Fruit fly (Drosophila melanogaster) whole organism, embryonic: ENCODE data around the gene CG34451.

ENCODE experiments used
- Ada2b ChIP-seq: fragments of 200-800 bp; sonication (Bioruptor generic); IDR thresholded peaks from 2 replicates; pipeline ENCODE4 v1.3.6; 2022; ENCODE audit warnings: missing biosample characterization, missing genetic modification characterization
- Awh ChIP-seq: fragments of 200-800 bp; sonication (Bioruptor generic); IDR thresholded peaks from 2 replicates; pipeline ENCODE4, ENCODE4 v1.3.6; 2022; ENCODE audit warnings: missing biosample characterization, missing genetic modification characterization
- CG10267 ChIP-seq: fragments of 200-800 bp; sonication (Bioruptor generic); optimal IDR thresholded peaks from 2 replicates; lab custom pipeline; 2018; ENCODE audit warnings: missing biosample characterization, mild to moderate bottlenecking, missing genetic modification characterization, moderate library complexity
- CG10431 ChIP-seq: fragments of 200-800 bp; sonication (Bioruptor generic); optimal IDR thresholded peaks from 3 replicates; lab custom pipeline; 2018; ENCODE audit warnings: missing biosample characterization, mild to moderate bottlenecking, missing genetic modification characterization
- CG11456 ChIP-seq: fragments of 200-800 bp; sonication (Bioruptor generic); IDR thresholded peaks from 3 replicates; pipeline ENCODE4 v1.3.6; 2022; ENCODE audit warnings: missing biosample characterization, missing genetic modification characterization
- CG12659 ChIP-seq: fragments of 200-800 bp; sonication (Bioruptor generic); optimal IDR thresholded peaks from 3 replicates; lab custom pipeline; 2017; ENCODE audit warnings: mild to moderate bottlenecking, missing biosample characterization, missing genetic modification reagents, missing genetic modification characterization
- CG14050 ChIP-seq: fragments of 200-800 bp; sonication (Bioruptor generic); IDR thresholded peaks from 3 replicates; pipeline ENCODE4 v1.3.6; 2022; ENCODE audit warnings: missing biosample characterization, missing genetic modification characterization
- CG31388 ChIP-seq: fragments of 200-800 bp; sonication (Bioruptor generic); optimal IDR thresholded peaks from 2 replicates; lab custom pipeline; 2016; ENCODE audit warnings: missing biosample characterization, missing genetic modification characterization
- CG34376 ChIP-seq: fragments of 200-800 bp; sonication (Bioruptor generic); optimal IDR thresholded peaks from 2 replicates; lab custom pipeline; 2018; ENCODE audit warnings: missing biosample characterization, mild to moderate bottlenecking, missing genetic modification characterization
- CG34422 ChIP-seq: fragments of 200-800 bp; sonication (Bioruptor generic); IDR thresholded peaks from 3 replicates; pipeline ENCODE4 v1.3.6; 2022; ENCODE audit warnings: missing biosample characterization, missing genetic modification characterization
- CG4328 ChIP-seq: fragments of 200-800 bp; sonication (Bioruptor generic); optimal IDR thresholded peaks from 3 replicates; lab custom pipeline; 2017; ENCODE audit warnings: missing biosample characterization, missing genetic modification reagents, missing genetic modification characterization
- CG6272 ChIP-seq: fragments of 200-800 bp; sonication (Bioruptor generic); IDR thresholded peaks from 2 replicates; pipeline ENCODE4 v1.3.6; 2022; ENCODE audit warnings: missing biosample characterization, missing genetic modification characterization
- CG6813 ChIP-seq: fragments of 200-800 bp; sonication (Bioruptor generic); optimal IDR thresholded peaks from 2 replicates; lab custom pipeline; 2017; ENCODE audit warnings: missing biosample characterization, missing genetic modification characterization, mild to moderate bottlenecking, moderate library complexity, missing genetic modification reagents
- CG7839 ChIP-seq: fragments of 200-800 bp; sonication (Bioruptor generic); optimal IDR thresholded peaks from 3 replicates; lab custom pipeline; 2018; ENCODE audit warnings: missing biosample characterization, mild to moderate bottlenecking, missing genetic modification characterization, moderate library complexity
- CG8478 ChIP-seq: fragments of >200 bp; optimal IDR thresholded peaks from 2 replicates; lab custom pipeline; 2018
- Camta ChIP-seq: fragments of 200-800 bp; sonication (Bioruptor generic); optimal IDR thresholded peaks from 2 replicates; lab custom pipeline; 2016; ENCODE audit warnings: missing biosample characterization, missing genetic modification characterization
- D ChIP-seq, 2 experiments: fragments of 200-800 bp in 1 of 2; fragments of >200 bp in 1 of 2; sonication (Bioruptor generic) in 1 of 2; optimal IDR thresholded peaks; 2 replicates in 1 of 2; 3 replicates in 1 of 2; lab custom pipeline; 2017; ENCODE audit warnings: mild to moderate bottlenecking in 1 of 2, missing biosample characterization in 1 of 2, missing genetic modification characterization in 1 of 2, missing genetic modification reagents in 1 of 2
- Dek ChIP-seq: fragments of 200-800 bp; sonication (Bioruptor generic); optimal IDR thresholded peaks from 3 replicates; lab custom pipeline; 2019; ENCODE audit warnings: missing biosample characterization, mild to moderate bottlenecking, missing genetic modification characterization, moderate library complexity
- Dfd ChIP-seq, 2 experiments: fragments of >200 bp; optimal IDR thresholded peaks; 2 replicates each; lab custom pipeline; 2017; ENCODE audit warnings: missing biosample characterization in 2 of 2, missing genetic modification characterization in 2 of 2
- Drgx ChIP-seq: fragments of 200-800 bp; sonication (Bioruptor generic); IDR thresholded peaks from 2 replicates; pipeline ENCODE4 v1.3.6; 2022; ENCODE audit warnings: missing biosample characterization, missing genetic modification characterization
- E2f1 ChIP-seq: fragments of 200-800 bp; sonication (Bioruptor generic); IDR thresholded peaks from 2 replicates; pipeline ENCODE4 v1.3.6; 2022; ENCODE audit warnings: missing biosample characterization, missing genetic modification characterization
- Eip74EF ChIP-seq, 2 experiments: fragments of 200-800 bp in 1 of 2; fragments of >200 bp in 1 of 2; sonication (Bioruptor generic) in 1 of 2; optimal IDR thresholded peaks; 2 replicates each; lab custom pipeline; 2017 to 2019; ENCODE audit warnings: missing biosample characterization in 2 of 2, missing genetic modification characterization in 2 of 2, mild to moderate bottlenecking in 1 of 2, moderate library complexity in 1 of 2
- Ets65A ChIP-seq: fragments of 200-800 bp; sonication (Bioruptor generic); peaks from one replicate; lab custom pipeline; 2016; ENCODE audit warnings: missing biosample characterization, missing genetic modification characterization
- Ravus ChIP-seq: fragments of 200-800 bp; sonication (Bioruptor generic); IDR thresholded peaks from 2 replicates; pipeline ENCODE4 v1.3.6; 2022; ENCODE audit warnings: missing biosample characterization, missing genetic modification characterization
- Sin3A ChIP-seq: fragments of >200 bp; optimal IDR thresholded peaks from 2 replicates; lab custom pipeline; 2018
- Sry-δ ChIP-seq: fragments of 200-800 bp; sonication (Bioruptor generic); optimal IDR thresholded peaks from 2 replicates; lab custom pipeline; 2016; ENCODE audit warnings: missing biosample characterization, missing genetic modification characterization
- ash1 ChIP-seq: fragments of 200-800 bp; sonication (Bioruptor generic); optimal IDR thresholded peaks from 2 replicates; lab custom pipeline; 2018; ENCODE audit warnings: missing biosample characterization, mild to moderate bottlenecking, missing genetic modification characterization
- ato ChIP-seq: fragments of 200-800 bp; sonication (Bioruptor generic); IDR thresholded peaks from 2 replicates; pipeline ENCODE4 v1.3.6; 2022; ENCODE audit warnings: missing biosample characterization, missing genetic modification characterization; ENCODE audit not compliant: partially characterized antibody
- bbx ChIP-seq: fragments of 200-800 bp; sonication (Bioruptor generic); IDR thresholded peaks from 2 replicates; pipeline ENCODE4 v1.3.6; 2022; ENCODE audit warnings: missing biosample characterization, missing genetic modification characterization; ENCODE audit not compliant: partially characterized antibody
- bcd ChIP-seq: fragments of 200-800 bp; sonication (Bioruptor generic); optimal IDR thresholded peaks from 2 replicates; lab custom pipeline; 2017; ENCODE audit warnings: missing biosample characterization, mild to moderate bottlenecking, missing genetic modification characterization
- bigmax ChIP-seq: fragments of 200-800 bp; sonication (Bioruptor generic); optimal IDR thresholded peaks from 2 replicates; lab custom pipeline; 2018; ENCODE audit warnings: missing biosample characterization, mild to moderate bottlenecking, missing genetic modification characterization
- btn ChIP-seq: fragments of 200-800 bp; sonication (Bioruptor generic); optimal IDR thresholded peaks from 2 replicates; lab custom pipeline; 2016; ENCODE audit warnings: missing biosample characterization, missing genetic modification characterization
- cad ChIP-seq: fragments of >200 bp; optimal IDR thresholded peaks from 2 replicates; lab custom pipeline; 2017; ENCODE audit warnings: missing biosample characterization, missing genetic modification characterization
- chinmo ChIP-seq: fragments of 200-800 bp; sonication (Bioruptor generic); IDR thresholded peaks from 4 replicates; pipeline ENCODE4 v1.3.6; 2022; ENCODE audit warnings: missing biosample characterization, missing genetic modification characterization; ENCODE audit not compliant: partially characterized antibody
- emc ChIP-seq: fragments of 200-800 bp; sonication (Bioruptor generic); optimal IDR thresholded peaks from 2 replicates; lab custom pipeline; 2016; ENCODE audit warnings: missing biosample characterization, missing genetic modification characterization
- fu2 ChIP-seq: fragments of 200-800 bp; sonication (Bioruptor generic); optimal IDR thresholded peaks from 2 replicates; lab custom pipeline; 2016; ENCODE audit warnings: missing biosample characterization, missing genetic modification characterization
- grau ChIP-seq: fragments of 200-800 bp; optimal IDR thresholded peaks from 3 replicates; lab custom pipeline; 2019; ENCODE audit warnings: missing biosample characterization, mild to moderate bottlenecking, missing genetic modification characterization, moderate library complexity
- hbn ChIP-seq: fragments of 200-800 bp; sonication (Bioruptor generic); IDR thresholded peaks from 2 replicates; pipeline ENCODE4 v1.3.6; 2022; ENCODE audit warnings: missing biosample characterization, missing genetic modification characterization; ENCODE audit not compliant: partially characterized antibody
- jigr1 ChIP-seq: fragments of 200-800 bp; sonication (Bioruptor generic); IDR thresholded peaks from 3 replicates; pipeline ENCODE4 v1.3.6; 2022; ENCODE audit warnings: missing biosample characterization, missing genetic modification characterization
- jing ChIP-seq: fragments of 200-800 bp; sonication (Bioruptor generic); optimal IDR thresholded peaks from 2 replicates; lab custom pipeline; 2018; ENCODE audit warnings: missing biosample characterization, mild to moderate bottlenecking, missing genetic modification characterization
- lmd ChIP-seq: fragments of 200-800 bp; sonication (Bioruptor generic); IDR thresholded peaks from 2 replicates; pipeline ENCODE4 v1.3.6; 2022; ENCODE audit warnings: missing biosample characterization, missing genetic modification characterization
- maf-S ChIP-seq: fragments of 200-800 bp; sonication (Bioruptor generic); optimal IDR thresholded peaks from 2 replicates; lab custom pipeline; 2016; ENCODE audit warnings: missing biosample characterization, missing genetic modification characterization
- org-1 ChIP-seq: fragments of 200-800 bp; sonication (Bioruptor generic); optimal IDR thresholded peaks from 2 replicates; lab custom pipeline; 2017; ENCODE audit warnings: missing biosample characterization, missing genetic modification characterization
- otp ChIP-seq: fragments of 200-800 bp; sonication (Bioruptor generic); IDR thresholded peaks from 3 replicates; pipeline ENCODE4, ENCODE4 v1.3.6; 2022; ENCODE audit warnings: missing biosample characterization, missing genetic modification characterization
- psq ChIP-seq: fragments of 200-800 bp; sonication (Bioruptor generic); optimal IDR thresholded peaks from 2 replicates; lab custom pipeline; 2017; ENCODE audit warnings: missing biosample characterization, missing genetic modification characterization
- sens ChIP-seq: fragments of 200-800 bp; sonication (Bioruptor generic); peaks from one replicate; lab custom pipeline; 2016; ENCODE audit warnings: missing biosample characterization, missing genetic modification characterization
- sima ChIP-seq: fragments of 200-800 bp; sonication (Bioruptor generic); optimal IDR thresholded peaks from 2 replicates; lab custom pipeline; 2016; ENCODE audit warnings: missing biosample characterization, missing genetic modification characterization
- sug ChIP-seq: fragments of 200-800 bp; optimal IDR thresholded peaks from 2 replicates; lab custom pipeline; 2019; ENCODE audit warnings: missing biosample characterization, mild to moderate bottlenecking, missing genetic modification characterization, moderate library complexity
- tgo ChIP-seq: fragments of 200-800 bp; sonication (Bioruptor generic); IDR thresholded peaks from 3 replicates; pipeline ENCODE4 v1.3.6; 2022; ENCODE audit warnings: missing biosample characterization, missing genetic modification characterization
- trem ChIP-seq: fragments of 200-800 bp; optimal IDR thresholded peaks from 3 replicates; lab custom pipeline; 2019; ENCODE audit warnings: missing biosample characterization, mild to moderate bottlenecking, missing genetic modification characterization, moderate library complexity
- vfl ChIP-seq: fragments of 200-800 bp; sonication (Bioruptor generic); optimal IDR thresholded peaks from 2 replicates; lab custom pipeline; 2016; ENCODE audit warnings: missing biosample characterization, missing genetic modification characterization

CG34451 gene

dm6 chr3L:15699626-15700337 lies 7.9 kb upstream of the CG34451 start, which contains the start of gene comm2 (continued):
- no peak for TF ChIP-seq bigmax
- no peak for TF ChIP-seq CG10267 (tag; lab: Kevin White, UChicago)
- no peak for TF ChIP-seq Ravus
- no peak for TF ChIP-seq Awh (GFP tag; lab: Robert Waterston, UW)
- TF ChIP-seq CG12659 = no peak
- TF ChIP-seq Ets65A (GFP tag; lab: Kevin White, UChicago) = no peak
- no peak for TF ChIP-seq tgo (GFP tag; lab: Robert Waterston, UW)
- TF ChIP-seq Dfd (GFP tag; optimal IDR thresholded peaks at IDR 0.05; lab: Kevin White, UChicago) = no peak
- no peak for TF ChIP-seq jing (GFP tag; lab: Kevin White, UChicago)
- TF ChIP-seq otp (GFP tag; lab: Robert Waterston, UW) = 0 out of 3 replicates have a peak, but pooled peaks have one; percentile 50
- TF ChIP-seq psq (GFP tag; lab: Kevin White, UChicago) = no peak
- TF ChIP-seq Eip74EF (GFP tag; optimal IDR thresholded peaks at IDR 0.05; lab: Kevin White, UChicago) = no peak
- TF ChIP-seq fu2 (GFP tag; lab: Kevin White, UChicago) = no peak
- TF ChIP-seq Camta (GFP tag; lab: Kevin White, UChicago) = no peak
- TF ChIP-seq CG14050 (GFP tag; lab: Robert Waterston, UW) = no peak
- TF ChIP-seq D (optimal IDR thresholded peaks at IDR 0.05; lab: Kevin White, UChicago) = peak; percentile 93
- TF ChIP-seq D (GFP tag; optimal IDR thresholded peaks at IDR 0.05; lab: Kevin White, UChicago) = no peak
- no peak for TF ChIP-seq CG8478 (lab: Kevin White, UChicago)
- no peak for TF ChIP-seq CG11456 (GFP tag; lab: Robert Waterston, UW)
- no peak for TF ChIP-seq CG31388 (GFP tag; lab: Kevin White, UChicago)
- no peak for TF ChIP-seq trem (tag; lab: Kevin White, UChicago)
- TF ChIP-seq CG10431 = no peak
- peak; percentile 70 for TF ChIP-seq bbx (GFP tag; lab: Robert Waterston, UW)
- TF ChIP-seq org-1 (GFP tag; lab: Kevin White, UChicago) = no peak
- TF ChIP-seq vfl (GFP tag; lab: Kevin White, UChicago) = no peak
- no peak for TF ChIP-seq Ada2b (GFP tag; lab: Robert Waterston, UW)
- no peak for TF ChIP-seq CG34422 (GFP tag; lab: Robert Waterston, UW)
- TF ChIP-seq ato (GFP tag; lab: Robert Waterston, UW) = no peak
- TF ChIP-seq Sin3A = no peak
- TF ChIP-seq cad (GFP tag; lab: Kevin White, UChicago) = no peak
- TF ChIP-seq chinmo (GFP tag; lab: Robert Waterston, UW) = peak; percentile 89; the same call in 3 of the 4 replicates
- no peak for TF ChIP-seq CG4328
- TF ChIP-seq grau (tag; lab: Kevin White, UChicago) = no peak
- TF ChIP-seq CG6813 (GFP tag; lab: Kevin White, UChicago) = no peak
- peak; percentile 23 for TF ChIP-seq ash1 (GFP tag; lab: Kevin White, UChicago)
- no peak for TF ChIP-seq CG34376 (GFP tag; lab: Kevin White, UChicago)
- TF ChIP-seq sima (GFP tag; lab: Kevin White, UChicago) = no peak
- no peak for TF ChIP-seq jigr1 (GFP tag; lab: Robert Waterston, UW)
- no peak for TF ChIP-seq bcd (GFP tag; lab: Kevin White, UChicago)
- no peak for TF ChIP-seq E2f1 (GFP tag; lab: Robert Waterston, UW)
- no peak for TF ChIP-seq btn (GFP tag; lab: Kevin White, UChicago)
- TF ChIP-seq hbn (GFP tag; lab: Robert Waterston, UW) = no peak
- TF ChIP-seq Sry-δ (GFP tag; lab: Kevin White, UChicago) = no peak
- TF ChIP-seq sens (GFP tag; lab: Kevin White, UChicago) = peak; percentile 68
- no peak for TF ChIP-seq CG7839 (tag; lab: Kevin White, UChicago)
- no peak for TF ChIP-seq maf-S (GFP tag; lab: Kevin White, UChicago)
- 0 out of 2 replicates have a peak, but pooled peaks have one; percentile 29 for TF ChIP-seq Drgx (GFP tag; lab: Robert Waterston, UW)
- no peak for TF ChIP-seq CG6272 (GFP tag; lab: Robert Waterston, UW)
- TF ChIP-seq emc (GFP tag; lab: Kevin White, UChicago) = no peak
- TF ChIP-seq lmd (GFP tag; lab: Robert Waterston, UW) = no peak
- TF ChIP-seq sug = no peak
- no peak for TF ChIP-seq Dek
